Fruit fly (Drosophila melanogaster) whole organism, embryonic: ENCODE data around the gene pigs.

Experiments used
- B-H1 ChIP-seq: fragments of 200-800 bp; sonication (Bioruptor generic); IDR thresholded peaks from 3 replicates; pipeline ENCODE4 v1.3.6; 2022; ENCODE audit warnings: missing biosample characterization, missing genetic modification characterization
- CG12219 ChIP-seq: fragments of 200-800 bp; sonication (Bioruptor generic); optimal IDR thresholded peaks from 3 replicates; lab custom pipeline; 2018; ENCODE audit warnings: missing biosample characterization, mild to moderate bottlenecking, missing genetic modification characterization
- CG12236 ChIP-seq: fragments of 200-800 bp; sonication (Bioruptor generic); optimal IDR thresholded peaks from 2 replicates; lab custom pipeline; 2016; ENCODE audit warnings: missing biosample characterization, missing genetic modification characterization
- CG12744 ChIP-seq: fragments of 200-800 bp; sonication (Bioruptor generic); optimal IDR thresholded peaks from 2 replicates; lab custom pipeline; 2016; ENCODE audit warnings: missing biosample characterization, missing genetic modification characterization
- CG14441 ChIP-seq: fragments of 200-800 bp; sonication (Bioruptor generic); IDR thresholded peaks from 2 replicates; pipeline ENCODE4 v1.3.6; 2022; ENCODE audit warnings: missing biosample characterization, missing genetic modification characterization
- CG15479 ChIP-seq: fragments of 200-800 bp; sonication (Bioruptor generic); optimal IDR thresholded peaks from 3 replicates; lab custom pipeline; 2019; ENCODE audit warnings: missing biosample characterization, mild to moderate bottlenecking, missing genetic modification characterization, moderate library complexity
- CG17612 ChIP-seq: fragments of 200-800 bp; sonication (Bioruptor generic); IDR thresholded peaks from 2 replicates; pipeline ENCODE4 v1.3.6; 2022; ENCODE audit warnings: missing biosample characterization, missing genetic modification characterization
- CG2116 ChIP-seq: fragments of 200-800 bp; sonication (Bioruptor generic); optimal IDR thresholded peaks from 3 replicates; lab custom pipeline; 2018; ENCODE audit warnings: missing biosample characterization, mild to moderate bottlenecking, missing genetic modification characterization
- CG2120 ChIP-seq: fragments of 200-800 bp; sonication (Bioruptor generic); optimal IDR thresholded peaks from 3 replicates; lab custom pipeline; 2016; ENCODE audit warnings: missing biosample characterization, missing genetic modification characterization
- CG2129 ChIP-seq: fragments of 200-800 bp; sonication (Bioruptor generic); IDR thresholded peaks from 2 replicates; pipeline ENCODE4 v1.3.6; 2022; ENCODE audit warnings: missing biosample characterization, missing genetic modification characterization; ENCODE audit not compliant: partially characterized antibody
- CG2678 ChIP-seq: fragments of 200-800 bp; sonication (Bioruptor generic); optimal IDR thresholded peaks from 3 replicates; lab custom pipeline; 2019; ENCODE audit warnings: missing biosample characterization, mild to moderate bottlenecking, missing genetic modification characterization, moderate library complexity
- CG2712 ChIP-seq: fragments of 200-800 bp; optimal IDR thresholded peaks from 3 replicates; lab custom pipeline; 2019; ENCODE audit warnings: missing biosample characterization, mild to moderate bottlenecking, missing genetic modification characterization, moderate library complexity
- CG30403 ChIP-seq: fragments of 200-800 bp; sonication (Bioruptor generic); optimal IDR thresholded peaks from 3 replicates; lab custom pipeline; 2016; ENCODE audit warnings: missing biosample characterization, missing genetic modification characterization
- CG30431 ChIP-seq: fragments of 200-800 bp; sonication (Bioruptor generic); optimal IDR thresholded peaks from 2 replicates; lab custom pipeline; 2017; ENCODE audit warnings: missing biosample characterization, missing genetic modification characterization
- CG32767 ChIP-seq: fragments of 200-800 bp; sonication (Bioruptor generic); IDR thresholded peaks from 2 replicates; pipeline ENCODE4 v1.3.6; 2022; ENCODE audit warnings: missing biosample characterization, missing genetic modification characterization
- CG3281 ChIP-seq: fragments of 200-800 bp; sonication (Bioruptor generic); optimal IDR thresholded peaks from 3 replicates; lab custom pipeline; 2017; ENCODE audit warnings: missing biosample characterization, mild to moderate bottlenecking, missing genetic modification characterization
- CG5245 ChIP-seq: fragments of 200-800 bp; sonication (Bioruptor generic); optimal IDR thresholded peaks from 3 replicates; lab custom pipeline; 2016; ENCODE audit warnings: missing biosample characterization, missing genetic modification characterization
- CG6683 ChIP-seq: fragments of 200-800 bp; sonication (Bioruptor generic); optimal IDR thresholded peaks from 2 replicates; lab custom pipeline; 2017; ENCODE audit warnings: missing biosample characterization, mild to moderate bottlenecking, missing genetic modification characterization, missing genetic modification reagents
- CG9797 ChIP-seq: fragments of 200-800 bp; sonication (Bioruptor generic); optimal IDR thresholded peaks from 3 replicates; lab custom pipeline; 2018; ENCODE audit warnings: missing biosample characterization, mild to moderate bottlenecking, missing genetic modification characterization
- CHES-1-like ChIP-seq: fragments of 200-800 bp; sonication (Bioruptor generic); optimal IDR thresholded peaks from 2 replicates; lab custom pipeline; 2016; ENCODE audit warnings: missing biosample characterization, missing genetic modification characterization
- Dp ChIP-seq: fragments of 200-800 bp; sonication (Bioruptor generic); optimal IDR thresholded peaks from 2 replicates; lab custom pipeline; 2018; ENCODE audit warnings: missing biosample characterization, mild to moderate bottlenecking, missing genetic modification characterization, moderate library complexity
- Drgx ChIP-seq: fragments of 200-800 bp; sonication (Bioruptor generic); IDR thresholded peaks from 2 replicates; pipeline ENCODE4 v1.3.6; 2022; ENCODE audit warnings: missing biosample characterization, missing genetic modification characterization
- Lhr ChIP-seq: fragments of 200-800 bp; sonication (Bioruptor generic); optimal IDR thresholded peaks from 3 replicates; lab custom pipeline; 2017; ENCODE audit warnings: mild to moderate bottlenecking, missing biosample characterization, missing genetic modification reagents, missing genetic modification characterization
- Lim3 ChIP-seq: fragments of 200-800 bp; sonication (Bioruptor generic); IDR thresholded peaks from 2 replicates; pipeline ENCODE4 v1.3.6; 2022; ENCODE audit warnings: missing biosample characterization, missing genetic modification characterization
- Ravus ChIP-seq: fragments of 200-800 bp; sonication (Bioruptor generic); IDR thresholded peaks from 2 replicates; pipeline ENCODE4 v1.3.6; 2022; ENCODE audit warnings: missing biosample characterization, missing genetic modification characterization
- Rfx ChIP-seq: fragments of 200-800 bp; sonication (Bioruptor generic); IDR thresholded peaks from 2 replicates; pipeline ENCODE4 v1.3.6; 2022; ENCODE audit warnings: missing biosample characterization, missing genetic modification characterization
- Stat92E ChIP-seq, 3 experiments: fragments of >200 bp in 2 of 3; fragments of 200-800 bp in 1 of 3; sonication (Bioruptor generic) in 1 of 3; optimal IDR thresholded peaks; 2 replicates each; lab custom pipeline; 2017 to 2019; ENCODE audit warnings: missing biosample characterization in 3 of 3, missing genetic modification characterization in 3 of 3, mild to moderate bottlenecking in 1 of 3, moderate library complexity in 1 of 3
- Trl ChIP-seq, 3 experiments: fragments of >200 bp in 2 of 3; fragments of 200-800 bp in 1 of 3; sonication (Bioruptor generic) in 1 of 3; optimal IDR thresholded peaks; 2 replicates in 1 of 3; 3 replicates in 2 of 3; lab custom pipeline; 2016 to 2017; ENCODE audit warnings: missing biosample characterization in 1 of 3, missing genetic modification characterization in 1 of 3
- Vsx1 ChIP-seq: fragments of 200-800 bp; sonication (Bioruptor generic); optimal IDR thresholded peaks from 2 replicates; lab custom pipeline; 2017; ENCODE audit warnings: missing biosample characterization, mild to moderate bottlenecking, missing genetic modification characterization, missing genetic modification reagents
- bcd ChIP-seq: fragments of 200-800 bp; sonication (Bioruptor generic); optimal IDR thresholded peaks from 2 replicates; lab custom pipeline; 2017; ENCODE audit warnings: missing biosample characterization, mild to moderate bottlenecking, missing genetic modification characterization
- chn ChIP-seq: fragments of 200-800 bp; sonication (Bioruptor generic); optimal IDR thresholded peaks from 2 replicates; lab custom pipeline; 2016; ENCODE audit warnings: missing biosample characterization, missing genetic modification characterization
- crp ChIP-seq, 2 experiments: fragments of 200-800 bp; sonication (Bioruptor generic); optimal IDR thresholded peaks; 2 replicates in 1 of 2; 3 replicates in 1 of 2; lab custom pipeline; 2017; ENCODE audit warnings: missing biosample characterization in 2 of 2, missing genetic modification characterization in 2 of 2, mild to moderate bottlenecking in 1 of 2, moderate library complexity in 1 of 2
- emc ChIP-seq: fragments of 200-800 bp; sonication (Bioruptor generic); optimal IDR thresholded peaks from 2 replicates; lab custom pipeline; 2016; ENCODE audit warnings: missing biosample characterization, missing genetic modification characterization
- fd64A ChIP-seq: fragments of 200-800 bp; sonication (Bioruptor generic); optimal IDR thresholded peaks from 3 replicates; lab custom pipeline; 2018; ENCODE audit warnings: missing biosample characterization, mild to moderate bottlenecking, missing genetic modification characterization
- fd96Cb ChIP-seq: fragments of 200-800 bp; sonication (Bioruptor generic); optimal IDR thresholded peaks from 2 replicates; lab custom pipeline; 2018; ENCODE audit warnings: missing biosample characterization, mild to moderate bottlenecking, missing genetic modification characterization, moderate library complexity
- gsb ChIP-seq: fragments of 200-800 bp; sonication (Bioruptor generic); IDR thresholded peaks from 2 replicates; pipeline ENCODE4 v1.3.6; 2022; ENCODE audit warnings: missing biosample characterization, missing genetic modification characterization
- hb ChIP-seq: fragments of 200-800 bp; sonication (Bioruptor generic); IDR thresholded peaks from 3 replicates; pipeline ENCODE4 v1.3.6; 2022; ENCODE audit warnings: missing biosample characterization, missing genetic modification characterization; ENCODE audit not compliant: partially characterized antibody
- luna ChIP-seq: fragments of 200-800 bp; sonication (Bioruptor generic); optimal IDR thresholded peaks from 2 replicates; lab custom pipeline; 2016; ENCODE audit warnings: missing biosample characterization, missing genetic modification characterization
- p53 ChIP-seq: fragments of 200-800 bp; sonication (Bioruptor generic); optimal IDR thresholded peaks from 2 replicates; lab custom pipeline; 2016; ENCODE audit warnings: missing biosample characterization, missing genetic modification characterization
- pzg ChIP-seq: fragments of 200-800 bp; sonication (Bioruptor generic); optimal IDR thresholded peaks from 3 replicates; lab custom pipeline; 2018; ENCODE audit warnings: missing biosample characterization, mild to moderate bottlenecking, missing genetic modification characterization, moderate library complexity
- row ChIP-seq: fragments of 200-800 bp; sonication (Bioruptor generic); IDR thresholded peaks from 3 replicates; pipeline ENCODE4 v1.3.6; 2022; ENCODE audit warnings: missing biosample characterization, missing genetic modification characterization
- run ChIP-seq: fragments of 200-800 bp; sonication (Bioruptor generic); optimal IDR thresholded peaks from 3 replicates; lab custom pipeline; 2018; ENCODE audit warnings: missing biosample characterization, mild to moderate bottlenecking, missing genetic modification characterization
- scrt ChIP-seq: fragments of 200-800 bp; sonication (Bioruptor generic); optimal IDR thresholded peaks from 2 replicates; lab custom pipeline; 2018; ENCODE audit warnings: missing biosample characterization, mild to moderate bottlenecking, missing genetic modification characterization, moderate library complexity
- sens-2 ChIP-seq: fragments of 200-800 bp; sonication (Bioruptor generic); IDR thresholded peaks from 2 replicates; pipeline ENCODE4 v1.3.6; 2022; ENCODE audit warnings: missing biosample characterization, missing genetic modification characterization
- sim ChIP-seq: fragments of 200-800 bp; sonication (Bioruptor generic); IDR thresholded peaks from 2 replicates; pipeline ENCODE4 v1.3.6; 2022; ENCODE audit warnings: missing biosample characterization, missing genetic modification characterization
- slou ChIP-seq: fragments of 200-800 bp; sonication (Bioruptor generic); optimal IDR thresholded peaks from 3 replicates; lab custom pipeline; 2016; ENCODE audit warnings: missing biosample characterization, missing genetic modification characterization
- tx ChIP-seq: fragments of 200-800 bp; sonication (Bioruptor generic); optimal IDR thresholded peaks from 2 replicates; lab custom pipeline; 2016; ENCODE audit warnings: missing biosample characterization, missing genetic modification characterization
- unc-4 ChIP-seq: fragments of 200-800 bp; sonication (Bioruptor generic); IDR thresholded peaks from 2 replicates; pipeline ENCODE4 v1.3.6; 2022; ENCODE audit warnings: missing biosample characterization, missing genetic modification characterization; ENCODE audit not compliant: partially characterized antibody
- usp ChIP-seq: fragments of >200 bp; optimal IDR thresholded peaks from 2 replicates; lab custom pipeline; 2017; ENCODE audit warnings: missing biosample characterization, missing genetic modification characterization
- vnd ChIP-seq: fragments of 200-800 bp; sonication (Bioruptor generic); IDR thresholded peaks from 3 replicates; pipeline ENCODE4 v1.3.6; 2022; ENCODE audit warnings: missing biosample characterization, missing genetic modification characterization; ENCODE audit not compliant: partially characterized antibody

Gene pigs

dm6 chrX:6590681-6591289, 9.1 kb upstream of the pigs start, which contains the start of gene Pat1 (continued):
- no peak for TF ChIP-seq sim (GFP tag; lab: Robert Waterston, UW)
- TF ChIP-seq CG5245 (GFP tag; lab: Kevin White, UChicago): no peak
- peak; percentile 52 for TF ChIP-seq Rfx (GFP tag; lab: Robert Waterston, UW)
- no peak for TF ChIP-seq fd96Cb
- no peak for TF ChIP-seq Drgx (GFP tag; lab: Robert Waterston, UW)
- TF ChIP-seq fd64A (GFP tag; lab: Kevin White, UChicago): no peak
- TF ChIP-seq slou (GFP tag; lab: Kevin White, UChicago): no peak
- peak; percentile 1 for TF ChIP-seq tx
- TF ChIP-seq Lim3: no peak
- TF ChIP-seq CG12219: no peak
- TF ChIP-seq CG6683: no peak
- TF ChIP-seq bcd: no peak
- peak; percentile 82 for TF ChIP-seq vnd
- TF ChIP-seq CG14441 (GFP tag; lab: Robert Waterston, UW): no peak
- TF ChIP-seq CG15479 (GFP tag; lab: Kevin White, UChicago): peak; percentile 0
- TF ChIP-seq scrt: no peak
- TF ChIP-seq CHES-1-like (GFP tag; lab: Kevin White, UChicago): peak; percentile 18
- peak; percentile 5 for TF ChIP-seq run (tag; lab: Kevin White, UChicago)
- peak; percentile 35 for TF ChIP-seq CG2120 (GFP tag; lab: Kevin White, UChicago)
- no peak for TF ChIP-seq gsb
- TF ChIP-seq pzg: peak; percentile 94
- no peak for TF ChIP-seq Trl (optimal IDR thresholded peaks at IDR 0.05; lab: Kevin White, UChicago)
- no peak for TF ChIP-seq Trl (GFP tag; optimal IDR thresholded peaks at IDR 0.05; lab: Kevin White, UChicago)
- peak; percentile 9 for TF ChIP-seq CG30403
- TF ChIP-seq CG17612 (GFP tag; lab: Robert Waterston, UW): no peak
- TF ChIP-seq hb: peak; percentile 91
- TF ChIP-seq Ravus (GFP tag; lab: Robert Waterston, UW): no peak
- TF ChIP-seq CG12744 (GFP tag; lab: Kevin White, UChicago): peak; percentile 12
- no peak for TF ChIP-seq p53 (GFP tag; lab: Kevin White, UChicago)
- TF ChIP-seq chn (GFP tag; lab: Kevin White, UChicago): no peak
- peak; percentile 75 for TF ChIP-seq Lhr (GFP tag; lab: Kevin White, UChicago)
- TF ChIP-seq CG3281: no peak
- TF ChIP-seq CG12236: no peak
- no peak for TF ChIP-seq emc
- TF ChIP-seq usp: no peak
- peak; percentile 91 for TF ChIP-seq unc-4 (GFP tag; lab: Robert Waterston, UW)
- peak; percentile 44 for TF ChIP-seq CG2712 (tag; lab: Kevin White, UChicago)
- TF ChIP-seq B-H1: no peak
- TF ChIP-seq CG2678 (tag; lab: Kevin White, UChicago): no peak
- TF ChIP-seq CG2129 (GFP tag; lab: Robert Waterston, UW): peak; percentile 64
- TF ChIP-seq luna (GFP tag; lab: Kevin White, UChicago): no peak
- TF ChIP-seq CG32767 (GFP tag; lab: Robert Waterston, UW): 0 out of 2 replicates have a peak, but pooled peaks have one; percentile 25
- peak; percentile 97 for TF ChIP-seq CG2116
- peak; percentile 87 for TF ChIP-seq CG9797
- TF ChIP-seq CG30431 (GFP tag; lab: Kevin White, UChicago): no peak
- TF ChIP-seq sens-2 (GFP tag; lab: Robert Waterston, UW): no peak
- TF ChIP-seq Stat92E (GFP tag; optimal IDR thresholded peaks at IDR 0.05; lab: Kevin White, UChicago): peak in 1 of 3 experiments; percentile 20
- TF ChIP-seq Dp (GFP tag; lab: Kevin White, UChicago): peak; percentile 85
- peak in 1 of 2 experiments; percentile 63 for TF ChIP-seq crp (GFP tag; optimal IDR thresholded peaks at IDR 0.05; lab: Kevin White, UChicago)
- no peak for TF ChIP-seq Vsx1 (GFP tag; lab: Kevin White, UChicago)
- peak; percentile 56 for TF ChIP-seq row (GFP tag; lab: Robert Waterston, UW)
